Fruit fly (Drosophila melanogaster) Kc167 (cell line): Measurements from ENCODE around the gene Tfb4.

Source experiments
- Myc ChIP-seq: fragments of >200 bp; optimal IDR thresholded peaks from 2 replicates; lab custom pipeline; 2017; ENCODE audit warnings: missing external identifiers
- Sin3A ChIP-seq: fragments of >200 bp; optimal IDR thresholded peaks from 2 replicates; lab custom pipeline; 2018; ENCODE audit warnings: missing external identifiers
- h ChIP-seq: fragments of >200 bp; optimal IDR thresholded peaks from 3 replicates; lab custom pipeline; 2018; ENCODE audit warnings: missing external identifiers
- insv ChIP-seq: fragments of >200 bp; optimal IDR thresholded peaks from 3 replicates; lab custom pipeline; 2018; ENCODE audit warnings: missing external identifiers
- psq ChIP-seq: fragments of >200 bp; optimal IDR thresholded peaks from 2 replicates; lab custom pipeline; 2017; ENCODE audit warnings: missing external identifiers
- ttk ChIP-seq: sonication (Bioruptor generic); optimal IDR thresholded peaks from 2 replicates; lab custom pipeline; 2017; ENCODE audit warnings: missing external identifiers

Tfb4 gene

DNA sequence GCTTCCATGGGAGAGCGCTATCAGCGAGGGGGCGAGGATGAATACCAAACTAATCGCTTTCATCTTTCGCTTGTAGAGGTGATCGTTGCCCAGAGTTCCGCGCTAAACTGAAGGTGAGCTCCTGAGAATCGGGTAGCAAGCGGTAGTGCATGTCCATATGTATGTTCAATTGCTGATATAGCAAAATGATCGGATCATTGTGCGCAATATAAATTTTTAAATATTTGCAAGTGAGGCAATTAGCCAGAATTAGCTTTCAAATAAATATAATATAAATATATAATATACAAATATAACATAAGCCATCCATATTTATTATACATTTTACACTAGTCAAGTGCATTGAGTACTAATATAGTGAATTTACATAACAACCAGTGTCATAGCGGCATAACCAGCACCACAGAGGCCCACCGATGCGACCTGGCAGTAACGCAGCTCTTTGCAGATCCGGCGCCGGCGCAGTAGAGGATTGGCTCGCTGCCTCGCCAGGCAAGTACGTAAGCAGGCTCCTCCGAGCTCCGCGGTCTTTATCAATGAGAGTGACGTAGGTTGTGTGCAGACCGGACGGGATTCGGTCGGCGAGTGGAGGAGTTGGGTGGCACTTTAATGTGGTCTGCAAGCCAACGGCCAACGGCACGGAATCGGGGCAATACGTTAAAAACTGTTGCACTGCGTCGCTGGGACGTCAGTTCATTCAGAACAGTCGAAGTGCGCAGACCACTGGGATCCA, 16.3 kb downstream of the Tfb4 start, which contains the start of the genes Iris and CG4577:
Gene Iris (minus strand): TSS at position 88 of the 733 bp plus-strand sequence.
Gene CG4577 (plus strand): TSS at position 683 of the 733 bp plus-strand sequence.
- no peak for TF ChIP-seq insv (lab: Kevin White, UChicago)
- TF ChIP-seq psq (lab: Kevin White, UChicago): no peak
- TF ChIP-seq Myc (lab: Kevin White, UChicago): no peak
- TF ChIP-seq Sin3A: no peak
- TF ChIP-seq h (lab: Kevin White, UChicago): no peak
- no peak for TF ChIP-seq ttk (lab: Kevin White, UChicago)

dm6 chr2L:1128932-1129887, 21.3 kb downstream of the Tfb4 start, which contains the start of the genes Pino and TBC1D23:
Pino (minus strand) TSS chr2L:1128953.
TBC1D23 (plus strand) TSS chr2L:1129316.
- TF ChIP-seq h (lab: Kevin White, UChicago) (no peak), psq (lab: Kevin White, UChicago) (no peak), insv (lab: Kevin White, UChicago) (no peak), Sin3A (no peak)

dm6 chr2L:1128344-1128931, 22.0 kb downstream of the Tfb4 start:
- TF ChIP-seq Myc (lab: Kevin White, UChicago) (no peak), psq (lab: Kevin White, UChicago) (no peak), insv (lab: Kevin White, UChicago) (no peak), h (lab: Kevin White, UChicago) (no peak), Sin3A (no peak), ttk (lab: Kevin White, UChicago) (no peak)

dm6 chr2L:1127434-1128089, 22.9 kb downstream of the Tfb4 start:
- TF ChIP-seq Myc (lab: Kevin White, UChicago): no peak
- no peak for TF ChIP-seq insv (lab: Kevin White, UChicago)
- TF ChIP-seq ttk (lab: Kevin White, UChicago): no peak
- TF ChIP-seq Sin3A: no peak
- TF ChIP-seq h (lab: Kevin White, UChicago): no peak
- TF ChIP-seq psq (lab: Kevin White, UChicago): no peak

- TF ChIP-seq psq (lab: Kevin White, UChicago) (no peak), Sin3A (no peak)
Observed at dm6 chr2L:1126527-1126926, 23.9 kb downstream of the Tfb4 start.

DNA sequence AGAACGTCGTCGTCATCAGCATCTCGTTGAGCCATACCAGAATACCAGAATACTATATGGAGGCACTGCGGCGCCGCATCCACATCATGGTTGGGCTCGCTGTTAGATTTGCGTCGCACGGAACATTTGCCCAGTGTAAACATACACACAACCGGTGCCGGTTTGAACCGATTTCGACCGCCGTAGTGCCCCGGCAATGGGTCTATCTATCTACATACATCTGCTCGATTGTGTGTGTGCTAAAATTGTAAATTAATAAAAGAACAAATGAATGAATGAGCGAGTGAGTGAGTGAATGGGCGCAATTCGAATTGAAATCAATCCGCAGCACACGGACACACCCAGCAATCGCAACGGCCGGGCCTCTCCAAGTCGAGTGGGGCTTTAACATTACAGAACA, 25.0 kb downstream of the Tfb4 start:
- TF ChIP-seq insv (lab: Kevin White, UChicago): no peak
- TF ChIP-seq Myc (lab: Kevin White, UChicago): no peak
- TF ChIP-seq psq (lab: Kevin White, UChicago): no peak
- no peak for TF ChIP-seq h (lab: Kevin White, UChicago)
- TF ChIP-seq Sin3A: no peak
- no peak for TF ChIP-seq ttk (lab: Kevin White, UChicago)

- TF ChIP-seq psq (lab: Kevin White, UChicago) (no peak), Sin3A (no peak), Myc (lab: Kevin White, UChicago) (no peak), insv (lab: Kevin White, UChicago) (no peak), h (lab: Kevin White, UChicago) (no peak), ttk (lab: Kevin White, UChicago) (no peak)
Observed at dm6 chr2L:1124265-1124664, 26.2 kb downstream of the Tfb4 start.

DNA sequence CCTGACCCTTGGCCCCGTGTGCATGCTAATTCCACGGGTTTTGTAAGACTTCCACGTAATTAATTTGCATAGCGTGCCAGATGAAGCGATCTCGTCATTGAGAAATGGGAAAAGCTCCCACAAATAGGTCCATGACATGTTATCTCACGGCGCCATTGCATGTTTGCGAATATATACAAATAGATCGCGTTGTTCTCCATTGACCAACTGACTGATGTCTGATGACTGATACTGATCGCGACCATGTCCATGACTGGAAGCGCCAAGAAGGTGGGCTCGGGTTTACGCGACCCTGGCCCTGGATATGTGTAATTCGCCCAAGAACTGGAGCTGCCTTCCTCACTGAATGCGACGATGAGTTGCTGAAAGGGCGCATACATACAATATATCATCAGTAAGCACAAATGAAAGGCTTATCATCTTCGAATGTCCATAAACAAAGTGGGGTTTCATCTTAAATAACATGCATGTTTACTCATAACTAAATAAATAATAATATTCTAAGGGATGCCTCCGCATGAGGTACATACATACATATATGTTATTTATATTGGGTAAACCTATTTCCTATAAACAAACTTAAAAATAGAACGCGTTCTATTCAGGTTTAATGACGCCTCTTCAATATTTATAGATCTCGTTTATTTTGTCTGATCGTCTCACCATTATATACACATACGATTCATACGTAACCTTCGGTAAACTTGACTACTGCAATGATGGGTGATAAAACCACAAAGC, 27.2 kb downstream of the Tfb4 start:
- TF ChIP-seq insv (lab: Kevin White, UChicago): no peak
- no peak for TF ChIP-seq Sin3A
- no peak for TF ChIP-seq h (lab: Kevin White, UChicago)
- no peak for TF ChIP-seq ttk (lab: Kevin White, UChicago)
- TF ChIP-seq Myc (lab: Kevin White, UChicago): no peak
- TF ChIP-seq psq (lab: Kevin White, UChicago): no peak

dm6 chr2L:1122711-1122960, 27.8 kb downstream of the Tfb4 start:
- TF ChIP-seq insv (lab: Kevin White, UChicago): no peak
- no peak for TF ChIP-seq psq (lab: Kevin White, UChicago)
- no peak for TF ChIP-seq Sin3A
- TF ChIP-seq Myc (lab: Kevin White, UChicago): no peak
- TF ChIP-seq ttk (lab: Kevin White, UChicago): no peak
- TF ChIP-seq h (lab: Kevin White, UChicago): no peak

dm6 chr2L:1121942-1122710, 28.4 kb downstream of the Tfb4 start:
- TF ChIP-seq h (lab: Kevin White, UChicago) (no peak), Sin3A (no peak)
